Worm (Caenorhabditis elegans) whole organism, L1 larva: ENCODE measurements around the gene glb-31.

Experiments
- C04F5.9 ChIP-seq: sonication (generic microtip); optimal IDR thresholded peaks from 2 replicates; lab custom pipeline; 2016; ENCODE audit warnings: missing genetic modification characterization, missing compliant biosample characterization
- C16A3.4 ChIP-seq: fragments of 150-350 bp; optimal IDR thresholded peaks from 2 replicates; lab custom pipeline; 2014; ENCODE audit warnings: missing biosample characterization, missing genetic modification characterization
- F16B12.6 ChIP-seq: fragments of 150-350 bp; optimal IDR thresholded peaks from 2 replicates; lab custom pipeline; 2014; ENCODE audit warnings: missing biosample characterization, missing genetic modification characterization
- aha-1 ChIP-seq: fragments of 150-350 bp; optimal IDR thresholded peaks from 2 replicates; lab custom pipeline; 2014; ENCODE audit warnings: missing biosample characterization, missing genetic modification characterization
- ama-1 ChIP-seq: fragments of 150-350 bp; optimal IDR thresholded peaks from 2 replicates; lab custom pipeline; 2014
- ceh-63 ChIP-seq: fragments of 200-800 bp; sonication (Bioruptor generic); optimal IDR thresholded peaks from 2 replicates; lab custom pipeline; 2018; ENCODE audit warnings: mild to moderate bottlenecking, missing genetic modification characterization, missing compliant biosample characterization
- ceh-8 ChIP-seq: fragments of 200-800 bp; sonication (Bioruptor generic); optimal IDR thresholded peaks from 2 replicates; lab custom pipeline; 2018; ENCODE audit warnings: mild to moderate bottlenecking, missing genetic modification characterization, moderate library complexity, missing compliant biosample characterization
- ceh-82 ChIP-seq, 3 experiments: fragments of 150-350 bp in 1 of 3; sonication (generic microtip) in 2 of 3; optimal IDR thresholded peaks; 2 replicates each; lab custom pipeline; 2014 to 2017; ENCODE audit warnings: missing biosample characterization in 3 of 3, missing genetic modification characterization in 3 of 3
- ceh-88 ChIP-seq: fragments of 200-800 bp; sonication (Bioruptor generic); IDR thresholded peaks from 2 replicates; pipeline ENCODE4 v1.3.6; 2022; ENCODE audit warnings: missing genetic modification characterization, missing compliant biosample characterization
- dsc-1 ChIP-seq: sonication (generic microtip); optimal IDR thresholded peaks from 2 replicates; lab custom pipeline; 2016; ENCODE audit warnings: mild to moderate bottlenecking, missing genetic modification characterization, missing compliant biosample characterization
- efl-1 ChIP-seq, 4 experiments: fragments of 150-350 bp; optimal IDR thresholded peaks in 3 of 4; peaks in 1 of 4; 1 replicate in 1 of 4; 2 replicates in 3 of 4; lab custom pipeline; 2014; ENCODE audit warnings: missing biosample characterization in 2 of 4, missing genetic modification characterization in 2 of 4, missing genetic modification reagents in 2 of 4
- egl-27 ChIP-seq, 2 experiments: fragments of 150-350 bp in 1 of 2; sonication (generic microtip); optimal IDR thresholded peaks; 3 replicates each; lab custom pipeline; 2017 to 2018; ENCODE audit warnings: missing biosample characterization in 2 of 2, missing genetic modification characterization in 2 of 2, missing genetic modification reagents in 2 of 2
- ets-5 ChIP-seq: fragments of 200-800 bp; sonication (Bioruptor generic); IDR thresholded peaks from 2 replicates; pipeline ENCODE4 v1.3.6; 2022; ENCODE audit warnings: missing genetic modification characterization, missing compliant biosample characterization
- fkh-10 ChIP-seq: sonication (generic microtip); optimal IDR thresholded peaks from 2 replicates; lab custom pipeline; 2017; ENCODE audit warnings: missing biosample characterization, missing genetic modification reagents, missing genetic modification characterization
- fkh-4 ChIP-seq: sonication (generic microtip); optimal IDR thresholded peaks from 2 replicates; lab custom pipeline; 2016; ENCODE audit warnings: missing compliant biosample characterization, missing genetic modification characterization, borderline replicate concordance
- fkh-8 ChIP-seq: sonication (generic microtip); optimal IDR thresholded peaks from 2 replicates; lab custom pipeline; 2016; ENCODE audit warnings: mild to moderate bottlenecking, missing genetic modification characterization, missing compliant biosample characterization
- fos-1 ChIP-seq: fragments of 150-350 bp; optimal IDR thresholded peaks from 2 replicates; lab custom pipeline; 2014; ENCODE audit warnings: missing biosample characterization, missing genetic modification characterization
- grh-1 ChIP-seq: fragments of 200-800 bp; sonication (Bioruptor generic); IDR thresholded peaks from 2 replicates; pipeline ENCODE4 v1.3.6; 2022; ENCODE audit warnings: missing genetic modification reagents, missing genetic modification characterization, missing compliant biosample characterization
- hpl-2 ChIP-seq: fragments of 150-350 bp; optimal IDR thresholded peaks from 2 replicates; lab custom pipeline; 2014; ENCODE audit warnings: missing biosample characterization, missing genetic modification reagents, missing genetic modification characterization
- lin-14 ChIP-seq: fragments of 200-800 bp; sonication (Bioruptor generic); optimal IDR thresholded peaks from 2 replicates; lab custom pipeline; 2018; ENCODE audit warnings: mild to moderate bottlenecking, missing genetic modification characterization, moderate library complexity, missing compliant biosample characterization
- lin-35 ChIP-seq, 2 experiments: fragments of 150-350 bp; optimal IDR thresholded peaks; 2 replicates each; lab custom pipeline; 2014; ENCODE audit warnings: missing biosample characterization in 2 of 2, missing genetic modification characterization in 2 of 2, missing genetic modification reagents in 2 of 2
- lin-39 ChIP-seq: fragments of 150-350 bp; optimal IDR thresholded peaks from 2 replicates; lab custom pipeline; 2014; ENCODE audit warnings: missing biosample characterization, missing genetic modification reagents, missing genetic modification characterization
- lsy-2 ChIP-seq, 2 experiments: fragments of 150-350 bp; optimal IDR thresholded peaks; 2 replicates each; lab custom pipeline; 2014; ENCODE audit warnings: missing biosample characterization in 2 of 2, missing genetic modification characterization in 2 of 2
- mdl-1 ChIP-seq, 2 experiments: fragments of 150-350 bp; optimal IDR thresholded peaks; 2 replicates each; lab custom pipeline; 2014 to 2017; ENCODE audit warnings: missing biosample characterization in 2 of 2, missing genetic modification characterization in 2 of 2, inconsistent platforms in 1 of 2
- mep-1 ChIP-seq: fragments of 150-350 bp; optimal IDR thresholded peaks from 2 replicates; lab custom pipeline; 2014; ENCODE audit warnings: missing biosample characterization, missing genetic modification characterization
- nhr-12 ChIP-seq: sonication (generic microtip); optimal IDR thresholded peaks from 2 replicates; lab custom pipeline; 2017; ENCODE audit warnings: missing biosample characterization, missing genetic modification characterization
- nhr-20 ChIP-seq: sonication (generic microtip); optimal IDR thresholded peaks from 2 replicates; lab custom pipeline; 2016; ENCODE audit warnings: mild to moderate bottlenecking, missing genetic modification characterization, missing compliant biosample characterization
- nhr-237 ChIP-seq: fragments of 150-350 bp; optimal IDR thresholded peaks from 2 replicates; lab custom pipeline; 2014; ENCODE audit warnings: missing biosample characterization, missing genetic modification characterization
- nhr-47 ChIP-seq: sonication (generic microtip); optimal IDR thresholded peaks from 2 replicates; lab custom pipeline; 2016; ENCODE audit warnings: mild to moderate bottlenecking, missing genetic modification characterization, moderate library complexity, missing compliant biosample characterization
- nhr-71 ChIP-seq: sonication (generic microtip); optimal IDR thresholded peaks from 2 replicates; lab custom pipeline; 2016; ENCODE audit warnings: mild to moderate bottlenecking, missing genetic modification characterization, moderate library complexity, missing compliant biosample characterization
- nhr-76 ChIP-seq: sonication (generic microtip); optimal IDR thresholded peaks from 2 replicates; lab custom pipeline; 2017; ENCODE audit warnings: missing biosample characterization, missing genetic modification characterization
- nhr-84 ChIP-seq: sonication (generic microtip); optimal IDR thresholded peaks from 2 replicates; lab custom pipeline; 2017; ENCODE audit warnings: missing biosample characterization, missing genetic modification characterization
- nhr-85 ChIP-seq: sonication (generic microtip); peaks from one replicate; lab custom pipeline; 2016; ENCODE audit warnings: missing genetic modification characterization, inconsistent platforms, missing compliant biosample characterization
- nhr-90 ChIP-seq: sonication (generic microtip); optimal IDR thresholded peaks from 2 replicates; lab custom pipeline; 2016; ENCODE audit warnings: mild to moderate bottlenecking, missing genetic modification characterization, missing compliant biosample characterization; ENCODE audit not compliant: poor library complexity
- pag-3 ChIP-seq: sonication (generic microtip); optimal IDR thresholded peaks from 2 replicates; lab custom pipeline; 2017; ENCODE audit warnings: missing genetic modification characterization, mild to moderate bottlenecking, missing compliant biosample characterization, antibody characterized with exemption, borderline replicate concordance; ENCODE audit not compliant: insufficient read depth
- pax-3 ChIP-seq: fragments of 200-800 bp; sonication (Bioruptor generic); optimal IDR thresholded peaks from 2 replicates; lab custom pipeline; 2018; ENCODE audit warnings: mild to moderate bottlenecking, missing genetic modification characterization, moderate library complexity, missing compliant biosample characterization
- rnt-1 ChIP-seq: sonication (generic microtip); optimal IDR thresholded peaks from 2 replicates; lab custom pipeline; 2016; ENCODE audit warnings: mild to moderate bottlenecking, missing genetic modification characterization, moderate library complexity, missing compliant biosample characterization
- skn-1 ChIP-seq: fragments of 150-350 bp; optimal IDR thresholded peaks from 2 replicates; lab custom pipeline; 2014; ENCODE audit warnings: missing biosample characterization, missing genetic modification characterization
- sox-4 ChIP-seq: sonication (generic microtip); optimal IDR thresholded peaks from 2 replicates; lab custom pipeline; 2016; ENCODE audit warnings: missing genetic modification characterization, missing compliant biosample characterization
- sptf-1 ChIP-seq: fragments of 150-350 bp; optimal IDR thresholded peaks from 2 replicates; lab custom pipeline; 2014; ENCODE audit warnings: missing biosample characterization, missing genetic modification characterization
- sup-37 ChIP-seq: fragments of 200-800 bp; sonication (Bioruptor generic); optimal IDR thresholded peaks from 2 replicates; lab custom pipeline; 2018; ENCODE audit warnings: mild to moderate bottlenecking, missing genetic modification characterization, missing compliant biosample characterization
- tbx-2 ChIP-seq: sonication (generic microtip); optimal IDR thresholded peaks from 2 replicates; lab custom pipeline; 2016; ENCODE audit warnings: missing genetic modification characterization, missing compliant biosample characterization
- unc-130 ChIP-seq: fragments of 150-350 bp; optimal IDR thresholded peaks from 2 replicates; lab custom pipeline; 2017; ENCODE audit warnings: missing biosample characterization, missing genetic modification characterization, inconsistent platforms
- unc-62 ChIP-seq: fragments of 150-350 bp; optimal IDR thresholded peaks from 2 replicates; lab custom pipeline; 2014; ENCODE audit warnings: missing biosample characterization, missing genetic modification reagents, missing genetic modification characterization
- unc-98 ChIP-seq: fragments of 200-800 bp; sonication (Bioruptor generic); IDR thresholded peaks from 2 replicates; pipeline ENCODE4 v1.3.6; 2022; ENCODE audit warnings: missing genetic modification characterization, missing compliant biosample characterization
- vab-15 ChIP-seq: sonication (generic microtip); optimal IDR thresholded peaks from 2 replicates; lab custom pipeline; 2017; ENCODE audit warnings: missing genotype, mild to moderate bottlenecking, missing genetic modification characterization, missing compliant biosample characterization
- zag-1 ChIP-seq: fragments of 150-350 bp; optimal IDR thresholded peaks from 2 replicates; lab custom pipeline; 2014; ENCODE audit warnings: missing biosample characterization, missing genetic modification characterization

glb-31 gene

ce11 chrII:1315245-1315644 lies 13.8 kb upstream of the glb-31 start (continued):
- no peak for TF ChIP-seq skn-1 (tag; lab: Kevin White, UChicago)
- TF ChIP-seq nhr-47: no peak
- no peak for TF ChIP-seq nhr-76 (tag; lab: Kevin White, UChicago)
- no peak for TF ChIP-seq ets-5 (GFP tag; lab: Robert Waterston, UW)
- no peak for TF ChIP-seq fos-1 (tag; lab: Kevin White, UChicago)
- TF ChIP-seq nhr-84 (tag; lab: Kevin White, UChicago): no peak
- no peak for TF ChIP-seq pag-3 (tag; lab: Kevin White, UChicago)
- TF ChIP-seq fkh-10 (GFP tag; lab: Kevin White, UChicago): peak; percentile 15
- TF ChIP-seq sox-4 (tag; lab: Kevin White, UChicago): no peak
- no peak for TF ChIP-seq pax-3 (tag; lab: Kevin White, UChicago)
- no peak for TF ChIP-seq vab-15 (tag; lab: Kevin White, UChicago)
- TF ChIP-seq lin-14 (GFP tag; lab: Kevin White, UChicago): peak; percentile 50
- peak; percentile 23 for TF ChIP-seq nhr-71 (tag; lab: Kevin White, UChicago)
- TF ChIP-seq C16A3.4 (tag; lab: Kevin White, UChicago): no peak
- TF ChIP-seq ceh-82 (tag; optimal IDR thresholded peaks at IDR 0.05; lab: Kevin White, UChicago): no peak
- TF ChIP-seq lsy-2 (tag; optimal IDR thresholded peaks at IDR 0.05; lab: Kevin White, UChicago): no peak
- TF ChIP-seq ceh-8 (GFP tag; lab: Kevin White, UChicago): no peak
- TF ChIP-seq sptf-1 (tag; lab: Kevin White, UChicago): no peak
- TF ChIP-seq hpl-2 (GFP tag; lab: Kevin White, UChicago): no peak
- no peak for TF ChIP-seq ama-1 (lab: Kevin White, UChicago)
- TF ChIP-seq nhr-90: no peak
- TF ChIP-seq efl-1 (optimal IDR thresholded peaks at IDR 0.05; lab: Kevin White, UChicago): no peak
- peak in 1 of 2 experiments; percentile 30 for TF ChIP-seq efl-1 (GFP tag; optimal IDR thresholded peaks at IDR 0.05 in 1 of 2; lab: Kevin White, UChicago)
- no peak for TF ChIP-seq C04F5.9 (tag; lab: Kevin White, UChicago)
- TF ChIP-seq nhr-20 (tag; lab: Kevin White, UChicago): peak; percentile 47
- no peak for TF ChIP-seq grh-1
- TF ChIP-seq sup-37: no peak
- TF ChIP-seq ceh-63: no peak
- no peak for TF ChIP-seq aha-1
- TF ChIP-seq dsc-1 (tag; lab: Kevin White, UChicago): no peak
- no peak for TF ChIP-seq rnt-1 (tag; lab: Kevin White, UChicago)
- TF ChIP-seq egl-27 (tag; optimal IDR thresholded peaks at IDR 0.05; lab: Kevin White, UChicago): no peak
- no peak for TF ChIP-seq unc-98 (GFP tag; lab: Robert Waterston, UW)
- no peak for TF ChIP-seq lin-39 (tag; lab: Kevin White, UChicago)
- TF ChIP-seq mep-1 (tag; lab: Kevin White, UChicago): no peak
- TF ChIP-seq ceh-88 (GFP tag; lab: Robert Waterston, UW): no peak
- peak; percentile 12 to 44 for TF ChIP-seq lin-35 (GFP tag; optimal IDR thresholded peaks at IDR 0.05; lab: Kevin White, UChicago)
- TF ChIP-seq fkh-4 (tag; lab: Kevin White, UChicago): no peak
- TF ChIP-seq nhr-237 (tag; lab: Kevin White, UChicago): no peak
- no peak for TF ChIP-seq F16B12.6
- no peak for TF ChIP-seq unc-130 (tag; lab: Kevin White, UChicago)
- TF ChIP-seq unc-62 (GFP tag; lab: Kevin White, UChicago): no peak
- no peak for TF ChIP-seq fkh-8 (tag; lab: Kevin White, UChicago)
- no peak for TF ChIP-seq zag-1 (tag; lab: Kevin White, UChicago)
- TF ChIP-seq nhr-12 (tag; lab: Kevin White, UChicago): no peak
- no peak for TF ChIP-seq tbx-2 (tag; lab: Kevin White, UChicago)
- TF ChIP-seq nhr-85 (tag; lab: Kevin White, UChicago): peak; percentile 64
- TF ChIP-seq mdl-1 (tag; optimal IDR thresholded peaks at IDR 0.05; lab: Kevin White, UChicago): no peak
